Worm (Caenorhabditis elegans): Measurements from ENCODE around the gene C25E10.17.

ce11 chrV:9076273-9076672 is 28.9 kb upstream of the C25E10.17 start, which contains the start of gene T27E4.7:
- TF ChIP-seq ets-4 (tag; optimal IDR thresholded peaks at IDR 0.05) = no peak
- no peak for TF ChIP-seq ama-1 (optimal IDR thresholded peaks at IDR 0.05)
- no peak for TF ChIP-seq zip-5 (tag; optimal IDR thresholded peaks at IDR 0.05)
- TF ChIP-seq nhr-11 (tag; optimal IDR thresholded peaks at IDR 0.05) = no peak
- TF ChIP-seq hlh-6 (tag; optimal IDR thresholded peaks at IDR 0.05) = no peak
- TF ChIP-seq fkh-10 (GFP tag; optimal IDR thresholded peaks at IDR 0.05) = no peak
- no peak for TF ChIP-seq pag-3 (tag; optimal IDR thresholded peaks at IDR 0.05; ENCODE audit: borderline replicate concordance)
- no peak for TF ChIP-seq pha-2 (tag; optimal IDR thresholded peaks at IDR 0.05)
- TF ChIP-seq pqm-1 (tag; optimal IDR thresholded peaks at IDR 0.05) = no peak
- TF ChIP-seq ceh-45 (GFP tag; IDR thresholded peaks at IDR 0.05) = no peak

Measured in whole organism, late embryonic.